Worm (Caenorhabditis elegans) whole organism, mixed stage, embryonic: ENCODE measurements around the gene F17C11.4.

Experiments used
- M03D4.4 ChIP-seq: sonication (generic microtip); optimal IDR thresholded peaks from 2 replicates; lab custom pipeline; 2017; ENCODE audit warnings: mild to moderate bottlenecking, missing genetic modification characterization, missing compliant biosample characterization
- ces-1 ChIP-seq: fragments of 150-350 bp; optimal IDR thresholded peaks from 2 replicates; lab custom pipeline; 2014; ENCODE audit warnings: missing biosample characterization, missing genetic modification reagents, missing genetic modification characterization
- elt-3 ChIP-seq: fragments of 150-350 bp; optimal IDR thresholded peaks from 2 replicates; lab custom pipeline; 2014; ENCODE audit warnings: missing biosample characterization, missing genetic modification characterization
- mep-1 ChIP-seq: fragments of 150-350 bp; optimal IDR thresholded peaks from 2 replicates; lab custom pipeline; 2017; ENCODE audit warnings: missing biosample characterization, missing genetic modification reagents, missing genetic modification characterization, inconsistent platforms
- nhr-237 ChIP-seq: fragments of 150-350 bp; optimal IDR thresholded peaks from 2 replicates; lab custom pipeline; 2014; ENCODE audit warnings: missing biosample characterization, missing genetic modification characterization
- nhr-28 ChIP-seq: fragments of 150-350 bp; optimal IDR thresholded peaks from 2 replicates; lab custom pipeline; 2014; ENCODE audit warnings: missing biosample characterization, missing genetic modification characterization
- nhr-76 ChIP-seq: sonication (generic microtip); optimal IDR thresholded peaks from 2 replicates; lab custom pipeline; 2017; ENCODE audit warnings: missing biosample characterization, missing genetic modification characterization
- unc-62 ChIP-seq: fragments of 150-350 bp; optimal IDR thresholded peaks from 2 replicates; lab custom pipeline; 2014; ENCODE audit warnings: missing biosample characterization, missing genetic modification reagents, missing genetic modification characterization
- ztf-11 ChIP-seq: fragments of 150-350 bp; optimal IDR thresholded peaks from 2 replicates; lab custom pipeline; 2014; ENCODE audit warnings: missing biosample characterization, missing genetic modification characterization

DNA sequence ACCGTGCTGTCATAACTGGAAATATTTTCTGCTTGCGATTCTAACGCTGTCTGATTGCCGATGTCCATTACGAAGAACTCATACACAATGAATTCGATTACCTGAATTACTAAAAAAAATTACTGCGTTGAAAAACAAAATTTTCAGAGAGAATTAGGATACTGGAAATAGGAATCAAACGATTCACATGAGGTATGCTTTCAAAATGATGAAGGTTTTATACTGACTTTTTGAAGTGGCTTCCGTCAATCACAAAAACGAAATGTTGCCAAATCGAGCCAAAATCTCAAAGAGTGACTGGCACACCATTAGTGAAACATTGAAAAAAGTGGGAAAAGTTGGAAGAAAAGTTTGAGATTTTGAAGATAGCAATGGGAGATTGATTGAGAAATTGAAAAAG, 42.6 kb upstream of the F17C11.4 start, which contains the start of gene zzz-1:
- TF ChIP-seq ztf-11: no peak
- TF ChIP-seq unc-62 (GFP tag; lab: Kevin White, UChicago): no peak
- no peak for TF ChIP-seq nhr-28 (tag; lab: Kevin White, UChicago)
- TF ChIP-seq nhr-237: no peak
- no peak for TF ChIP-seq ces-1 (GFP tag; lab: Kevin White, UChicago)
- TF ChIP-seq M03D4.4 (tag; lab: Kevin White, UChicago): no peak
- TF ChIP-seq nhr-76: no peak
- TF ChIP-seq mep-1: no peak
- TF ChIP-seq elt-3 (tag; lab: Kevin White, UChicago): no peak
